Worm (Caenorhabditis elegans): ENCODE measurements around the gene K01A2.5.
A peak's percentile ranks its signal among the peaks of the same experiment; 100 is the strongest.

The K01A2.5 gene

DNA sequence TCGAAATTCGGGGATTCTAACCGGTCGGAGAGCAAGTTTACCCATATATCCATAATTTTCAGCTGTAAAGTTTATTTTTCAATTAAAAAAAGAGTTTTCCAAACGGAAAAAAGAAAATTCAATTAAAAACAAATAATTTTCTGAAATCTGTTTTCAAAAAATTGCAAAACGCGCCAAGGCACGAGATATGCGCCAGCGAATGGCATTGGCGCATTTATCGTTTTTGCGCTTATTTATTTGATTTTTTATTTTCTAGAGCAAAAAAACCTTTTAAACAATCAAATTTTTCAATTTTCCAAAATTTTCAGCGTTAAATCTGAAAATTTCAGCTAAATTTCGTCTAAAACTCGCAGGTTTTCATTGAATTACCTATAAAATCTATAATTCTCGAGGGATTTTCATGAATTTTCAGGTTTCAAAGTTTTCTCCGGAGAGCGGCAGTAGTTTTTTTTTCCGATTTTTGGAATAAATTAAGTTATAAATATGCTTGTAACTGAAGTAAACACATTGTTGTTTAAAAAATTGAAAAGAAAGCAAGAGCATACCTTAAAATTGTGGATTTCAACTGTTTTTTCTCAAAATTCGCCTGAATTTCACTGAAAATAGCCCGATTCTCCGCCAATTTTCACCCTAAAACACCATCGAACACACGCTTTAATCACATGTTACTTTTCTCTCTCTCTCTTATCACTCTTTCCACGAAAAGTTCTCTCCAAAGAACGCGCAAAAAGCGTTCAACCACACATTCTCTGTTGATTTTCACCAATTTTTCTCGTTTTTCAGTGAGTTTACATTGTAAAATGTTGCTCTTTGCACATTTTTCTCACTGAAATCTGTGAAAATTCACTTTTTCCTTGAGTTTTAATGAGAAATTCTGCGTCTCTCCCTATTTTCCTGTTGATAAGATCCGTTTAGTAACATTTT is 15.2 kb upstream of the K01A2.5 start, which contains the start of gene B0432.10 (continued):
- 0 out of 2 replicates have a peak, but pooled peaks have one; percentile 20 for TF ChIP-seq daf-19 (GFP tag; conservative IDR thresholded peaks at IDR 0.05)
- peak; percentile 71 for TF ChIP-seq dmd-6 (GFP tag; IDR thresholded peaks at IDR 0.05)
- peak in 1 of 2 experiments; percentile 91 for TF ChIP-seq lsy-2 (tag; optimal IDR thresholded peaks at IDR 0.05)
- TF ChIP-seq sdz-12 (GFP tag; optimal IDR thresholded peaks at IDR 0.05) = no peak
- no peak for TF ChIP-seq ceh-82 (tag; optimal IDR thresholded peaks at IDR 0.05)
- TF ChIP-seq lin-29 (GFP tag; IDR thresholded peaks at IDR 0.05) = no peak
- no peak for TF ChIP-seq daf-12 (tag; optimal IDR thresholded peaks at IDR 0.05)

DNA sequence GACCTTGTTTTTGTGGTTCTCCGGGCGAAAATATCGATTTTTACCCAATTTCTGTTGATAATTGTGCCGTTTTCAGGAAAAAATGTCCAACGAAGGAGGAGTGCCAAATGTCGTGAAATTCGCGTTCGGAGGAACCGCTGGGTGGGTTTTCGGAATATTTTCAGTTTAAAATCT is 14.6 kb upstream of the K01A2.5 start, which contains the start of gene misc-1:
misc-1 (plus strand) TSS at position 75 of the 174 bp plus-strand sequence.
- TF ChIP-seq hlh-11 (tag; optimal IDR thresholded peaks at IDR 0.05) (no peak), T26A8.4 (GFP tag; IDR thresholded peaks at IDR 0.05) (no peak), lin-15B (tag; optimal IDR thresholded peaks at IDR 0.05) (no peak), ces-1 (GFP tag; optimal IDR thresholded peaks at IDR 0.05) (no peak)

DNA sequence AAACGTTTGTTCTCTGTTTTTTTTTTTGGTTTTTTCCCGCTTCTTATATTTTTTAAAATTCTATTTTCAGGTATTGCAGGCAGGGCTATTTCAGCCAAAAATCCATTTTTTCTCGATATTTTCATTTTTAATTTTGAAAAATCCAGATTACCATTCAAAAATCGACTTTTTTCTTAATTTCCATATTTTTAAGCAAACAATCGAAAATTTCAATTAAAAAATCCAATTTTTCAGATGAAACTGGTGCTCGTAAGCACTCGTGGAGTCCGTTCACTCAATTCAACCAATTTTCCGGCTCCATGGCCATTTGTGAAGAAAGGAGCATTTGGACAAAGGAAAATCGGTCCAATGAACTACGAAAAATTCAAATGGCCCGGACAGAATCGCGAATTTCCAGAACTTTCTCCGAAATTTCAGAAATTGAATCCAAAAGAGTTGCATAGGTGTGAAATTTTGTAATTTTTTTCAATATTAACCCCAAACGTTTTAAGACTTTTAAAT is 12.3 kb upstream of the K01A2.5 start, which contains the start of gene mrpl-41:
mrpl-41 (plus strand) TSS at position 235 of the 501 bp plus-strand sequence.
- TF ChIP-seq F10B5.3 (tag; optimal IDR thresholded peaks at IDR 0.05) = no peak
- TF ChIP-seq ZK337.2 (GFP tag; IDR thresholded peaks at IDR 0.05) = no peak
- no peak for TF ChIP-seq dmd-9 (GFP tag; IDR thresholded peaks at IDR 0.05)
- no peak for TF ChIP-seq arid-1 (GFP tag; conservative IDR thresholded peaks at IDR 0.05)
- no peak for TF ChIP-seq rbr-2 (tag; optimal IDR thresholded peaks at IDR 0.05)
- no peak for TF ChIP-seq skn-1 (tag; optimal IDR thresholded peaks at IDR 0.05)
- TF ChIP-seq dve-1 (tag; optimal IDR thresholded peaks at IDR 0.05; ENCODE audit: insufficient read depth) = no peak
- no peak for TF ChIP-seq hlh-11 (tag; optimal IDR thresholded peaks at IDR 0.05)
- no peak for TF ChIP-seq ceh-28 (tag; optimal IDR thresholded peaks at IDR 0.05)
- TF ChIP-seq snpc-1.2 (GFP tag; IDR thresholded peaks at IDR 0.05) = 0 out of 2 replicates have a peak, but pooled peaks have one; percentile 14
- TF ChIP-seq nhr-48 (tag; optimal IDR thresholded peaks at IDR 0.05) = no peak
- peak; percentile 46; the same call in 1 of the 2 replicates for TF ChIP-seq T26A8.4 (GFP tag; IDR thresholded peaks at IDR 0.05)
- TF ChIP-seq nhr-237 (tag; optimal IDR thresholded peaks at IDR 0.05) = no peak
- no peak for TF ChIP-seq attf-4 (tag; optimal IDR thresholded peaks at IDR 0.05)
- peak; percentile 23 for TF ChIP-seq sdz-12 (GFP tag; optimal IDR thresholded peaks at IDR 0.05)
- TF ChIP-seq cey-2 (tag; optimal IDR thresholded peaks at IDR 0.05; ENCODE audit: borderline replicate concordance, insufficient read depth) = no peak
- TF ChIP-seq hlh-30 (tag; optimal IDR thresholded peaks at IDR 0.05; ENCODE audit: insufficient read depth) = no peak
- peak; percentile 61; the same call in 1 of the 2 replicates for TF ChIP-seq nhr-42 (GFP tag; IDR thresholded peaks at IDR 0.05)
- no peak for TF ChIP-seq mdt-29 (GFP tag; IDR thresholded peaks at IDR 0.05)
- no peak for TF ChIP-seq set-16 (GFP tag; IDR thresholded peaks at IDR 0.05)

DNA sequence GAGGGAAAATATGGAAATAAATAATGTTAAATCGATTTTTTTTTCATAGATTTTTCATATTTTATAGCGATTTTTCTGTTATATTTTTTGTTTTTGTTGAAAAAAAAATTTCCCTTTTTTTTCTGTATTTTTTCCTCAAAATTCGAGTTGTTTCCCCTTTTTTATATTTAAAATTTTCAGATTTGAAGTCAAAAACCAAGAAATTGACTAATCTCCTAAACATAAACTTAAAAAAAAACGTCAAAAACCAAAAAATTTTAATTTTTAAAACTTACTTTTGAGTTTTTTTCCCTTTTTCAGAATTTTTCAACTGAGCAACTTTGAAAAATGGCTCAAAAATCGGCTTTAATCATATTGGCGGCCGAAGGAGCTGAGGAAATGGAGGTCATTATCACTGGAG is 10.8 kb upstream of the K01A2.5 start, which contains the start of gene djr-1.1:
djr-1.1 (plus strand) TSS at position 301 of the 400 bp plus-strand sequence.
- TF ChIP-seq dmd-6 (GFP tag; IDR thresholded peaks at IDR 0.05) = no peak
- no peak for TF ChIP-seq dpl-1 (GFP tag; optimal IDR thresholded peaks at IDR 0.05)
- no peak for TF ChIP-seq jun-1 (tag; optimal IDR thresholded peaks at IDR 0.05)
- no peak for TF ChIP-seq lin-39 (tag; optimal IDR thresholded peaks at IDR 0.05)
- no peak for TF ChIP-seq mdl-1 (tag; optimal IDR thresholded peaks at IDR 0.05)
- no peak for TF ChIP-seq nhr-25 (tag; optimal IDR thresholded peaks at IDR 0.05; ENCODE audit: borderline replicate concordance, insufficient read depth)

Data from whole organism, L4 larva.